Worm (Caenorhabditis elegans) whole organism, L4 larva: ENCODE measurements around the gene F02D8.9.

Experiments used
- T26A8.4 ChIP-seq: fragments of 200-800 bp; sonication (Bioruptor generic); IDR thresholded peaks from 2 replicates; pipeline ENCODE4 v1.3.6; 2022; ENCODE audit warnings: missing genetic modification characterization, missing compliant biosample characterization
- Y105C5A.15 ChIP-seq: fragments of 200-800 bp; sonication (Bioruptor generic); IDR thresholded peaks from 2 replicates; pipeline ENCODE4 v1.3.6; 2022; ENCODE audit warnings: missing genetic modification characterization, missing compliant biosample characterization
- Y75B8A.6 ChIP-seq: fragments of 200-800 bp; sonication (Bioruptor generic); IDR thresholded peaks from 2 replicates; pipeline ENCODE4 v1.3.6; 2022; ENCODE audit warnings: missing genetic modification reagents, missing genetic modification characterization, missing compliant biosample characterization
- aly-2 ChIP-seq: sonication (generic microtip); optimal IDR thresholded peaks from 2 replicates; lab custom pipeline; 2018; ENCODE audit warnings: missing biosample characterization, missing genetic modification characterization
- ama-1 ChIP-seq: fragments of 150-350 bp; optimal IDR thresholded peaks from 2 replicates; lab custom pipeline; 2014; ENCODE audit warnings: inconsistent platforms, mixed read lengths
- ceh-32 ChIP-seq: sonication (generic microtip); optimal IDR thresholded peaks from 2 replicates; lab custom pipeline; 2016; ENCODE audit warnings: mild to moderate bottlenecking, missing genetic modification characterization, missing compliant biosample characterization; ENCODE audit not compliant: poor library complexity
- ceh-44 ChIP-seq: fragments of 200-800 bp; sonication (Bioruptor generic); IDR thresholded peaks from 2 replicates; pipeline ENCODE4 v1.3.6; 2022; ENCODE audit warnings: missing genetic modification reagents, missing genetic modification characterization, missing compliant biosample characterization
- ceh-62 ChIP-seq: sonication (generic microtip); optimal IDR thresholded peaks from 2 replicates; lab custom pipeline; 2017; ENCODE audit warnings: missing biosample characterization, missing genetic modification characterization
- ceh-82 ChIP-seq: sonication (generic microtip); optimal IDR thresholded peaks from 2 replicates; lab custom pipeline; 2017; ENCODE audit warnings: missing biosample characterization, missing genetic modification characterization
- daf-12 ChIP-seq: fragments of 150-350 bp; optimal IDR thresholded peaks from 2 replicates; lab custom pipeline; 2014; ENCODE audit warnings: missing biosample characterization, missing genetic modification reagents, missing genetic modification characterization
- daf-19 ChIP-seq: fragments of 200-800 bp; sonication (Bioruptor generic); conservative IDR thresholded peaks from 2 replicates; pipeline ENCODE4 v1.3.6; 2022; ENCODE audit warnings: missing genetic modification characterization, missing compliant biosample characterization
- dmd-8 ChIP-seq: fragments of 200-800 bp; sonication (Bioruptor generic); IDR thresholded peaks from 2 replicates; pipeline ENCODE4 v1.3.6; 2022; ENCODE audit warnings: missing genetic modification characterization, missing compliant biosample characterization
- dve-1 ChIP-seq: sonication (generic microtip); optimal IDR thresholded peaks from 2 replicates; lab custom pipeline; 2017; ENCODE audit warnings: antibody characterized with exemption, mild to moderate bottlenecking, missing genetic modification characterization, missing compliant biosample characterization; ENCODE audit not compliant: insufficient read depth
- fkh-10 ChIP-seq: fragments of 150-350 bp; optimal IDR thresholded peaks from 2 replicates; lab custom pipeline; 2014; ENCODE audit warnings: missing biosample characterization, missing genetic modification reagents, missing genetic modification characterization
- hlh-11 ChIP-seq: fragments of 200-800 bp; sonication (Bioruptor generic); optimal IDR thresholded peaks from 2 replicates; lab custom pipeline; 2018; ENCODE audit warnings: mild to moderate bottlenecking, missing genetic modification characterization, missing compliant biosample characterization
- hlh-30 ChIP-seq: sonication (generic microtip); optimal IDR thresholded peaks from 2 replicates; lab custom pipeline; 2017; ENCODE audit warnings: antibody characterized with exemption, mild to moderate bottlenecking, missing genetic modification characterization, missing compliant biosample characterization; ENCODE audit not compliant: insufficient read depth
- hmg-1.1 ChIP-seq: fragments of 200-800 bp; sonication (Bioruptor generic); IDR thresholded peaks from 2 replicates; pipeline ENCODE4 v1.3.6; 2022; ENCODE audit warnings: missing genetic modification reagents, missing genetic modification characterization, missing compliant biosample characterization
- lim-7 ChIP-seq: fragments of 200-800 bp; sonication (Bioruptor generic); IDR thresholded peaks from 2 replicates; pipeline ENCODE4 v1.3.6; 2022; ENCODE audit warnings: missing genetic modification characterization, missing compliant biosample characterization
- lin-13 ChIP-seq: fragments of 150-350 bp; optimal IDR thresholded peaks from 2 replicates; lab custom pipeline; 2014; ENCODE audit warnings: missing biosample characterization, missing genetic modification reagents, missing genetic modification characterization
- lin-15B ChIP-seq: fragments of 150-350 bp; sonication (generic microtip); optimal IDR thresholded peaks from 3 replicates; lab custom pipeline; 2014; ENCODE audit warnings: missing biosample characterization, missing genetic modification characterization
- lir-3 ChIP-seq: sonication (generic microtip); optimal IDR thresholded peaks from 2 replicates; lab custom pipeline; 2016; ENCODE audit warnings: mild to moderate bottlenecking, missing genetic modification characterization, missing compliant biosample characterization
- madf-9 ChIP-seq: fragments of 200-800 bp; sonication (Bioruptor generic); conservative IDR thresholded peaks from 2 replicates; pipeline ENCODE4 v1.3.6; 2022; ENCODE audit warnings: missing genetic modification reagents, missing genetic modification characterization, missing compliant biosample characterization
- mdl-1 ChIP-seq, 2 experiments: fragments of 150-350 bp in 1 of 2; sonication (generic microtip) in 1 of 2; optimal IDR thresholded peaks; 2 replicates each; lab custom pipeline; 2014 to 2017; ENCODE audit warnings: missing biosample characterization in 2 of 2, missing genetic modification characterization in 2 of 2
- mes-2 ChIP-seq: sonication (generic microtip); optimal IDR thresholded peaks from 2 replicates; lab custom pipeline; 2016; ENCODE audit warnings: missing genotype, mild to moderate bottlenecking, missing genetic modification characterization, missing compliant biosample characterization; ENCODE audit not compliant: poor library complexity, severe bottlenecking
- nhr-10 ChIP-seq: fragments of 150-350 bp; optimal IDR thresholded peaks from 2 replicates; lab custom pipeline; 2014; ENCODE audit warnings: missing biosample characterization, missing genetic modification characterization
- nhr-102 ChIP-seq: sonication (generic microtip); optimal IDR thresholded peaks from 2 replicates; lab custom pipeline; 2016; ENCODE audit warnings: mild to moderate bottlenecking, missing genetic modification characterization, moderate library complexity, missing compliant biosample characterization
- nhr-25 ChIP-seq: sonication (generic microtip); optimal IDR thresholded peaks from 2 replicates; lab custom pipeline; 2017; ENCODE audit warnings: missing genetic modification characterization, mild to moderate bottlenecking, missing compliant biosample characterization, antibody characterized with exemption, moderate library complexity, borderline replicate concordance; ENCODE audit not compliant: insufficient read depth
- nhr-42 ChIP-seq: fragments of 200-800 bp; sonication (Bioruptor generic); IDR thresholded peaks from 2 replicates; pipeline ENCODE4 v1.3.6; 2022; ENCODE audit warnings: missing genetic modification characterization, missing compliant biosample characterization
- nhr-48 ChIP-seq: sonication (generic microtip); optimal IDR thresholded peaks from 2 replicates; lab custom pipeline; 2016; ENCODE audit warnings: mild to moderate bottlenecking, missing genetic modification characterization, missing compliant biosample characterization
- nhr-6 ChIP-seq: fragments of 150-350 bp; optimal IDR thresholded peaks from 2 replicates; lab custom pipeline; 2014; ENCODE audit warnings: missing biosample characterization, missing genetic modification characterization
- nhr-77 ChIP-seq: fragments of 150-350 bp; optimal IDR thresholded peaks from 2 replicates; lab custom pipeline; 2014; ENCODE audit warnings: missing biosample characterization, missing genetic modification characterization
- pha-4 ChIP-seq, 2 experiments: fragments of 150-350 bp in 1 of 2; fragments of 200-800 bp in 1 of 2; sonication (Bioruptor generic) in 1 of 2; IDR thresholded peaks in 1 of 2; optimal IDR thresholded peaks in 1 of 2; 2 replicates each; pipeline versions ENCODE4 v1.3.6 to Lab custom; 2014 to 2022; ENCODE audit warnings: missing genetic modification characterization in 2 of 2, missing genetic modification reagents in 2 of 2, missing biosample characterization in 1 of 2, missing compliant biosample characterization in 1 of 2
- php-3 ChIP-seq: fragments of 200-800 bp; sonication (Bioruptor generic); IDR thresholded peaks from 2 replicates; pipeline ENCODE4 v1.3.6; 2022; ENCODE audit warnings: missing genetic modification reagents, missing genetic modification characterization, missing compliant biosample characterization
- snpc-1.2 ChIP-seq: fragments of 200-800 bp; sonication (Bioruptor generic); IDR thresholded peaks from 2 replicates; pipeline ENCODE4 v1.3.6; 2022; ENCODE audit warnings: missing genetic modification reagents, missing genetic modification characterization, missing compliant biosample characterization
- snpc-4 ChIP-seq: fragments of 150-350 bp; optimal IDR thresholded peaks from 2 replicates; lab custom pipeline; 2014; ENCODE audit warnings: missing biosample characterization, missing genetic modification characterization
- tra-1 ChIP-seq: fragments of 200-800 bp; sonication (Bioruptor generic); IDR thresholded peaks from 2 replicates; pipeline ENCODE4 v1.3.6; 2022; ENCODE audit warnings: missing genetic modification reagents, missing genetic modification characterization, missing compliant biosample characterization
- zag-1 ChIP-seq: fragments of 150-350 bp; optimal IDR thresholded peaks from 2 replicates; lab custom pipeline; 2014; ENCODE audit warnings: missing biosample characterization, missing genetic modification characterization
- zfp-2 ChIP-seq: sonication (generic microtip); optimal IDR thresholded peaks from 2 replicates; lab custom pipeline; 2016; ENCODE audit warnings: mild to moderate bottlenecking, missing genetic modification characterization, missing compliant biosample characterization
- zip-11 ChIP-seq: fragments of 200-800 bp; sonication (Bioruptor generic); IDR thresholded peaks from 2 replicates; pipeline ENCODE4 v1.3.6; 2022; ENCODE audit warnings: missing genetic modification characterization, missing compliant biosample characterization
- zip-2 ChIP-seq: fragments of 150-350 bp; optimal IDR thresholded peaks from 2 replicates; lab custom pipeline; 2014; ENCODE audit warnings: missing biosample characterization, missing genetic modification characterization
- ztf-7 ChIP-seq: fragments of 150-350 bp; optimal IDR thresholded peaks from 2 replicates; lab custom pipeline; 2014; ENCODE audit warnings: missing biosample characterization, missing genetic modification characterization

F02D8.9 gene

ce11 chrV:14979937-14980336 lies 24.4 kb upstream of the F02D8.9 start, which contains the start of gene xbx-1:
xbx-1 (plus strand) TSS chrV:14980237.
- TF ChIP-seq nhr-25 (tag; lab: Kevin White, UChicago) (no peak), ceh-32 (no peak), ceh-82 (tag; lab: Kevin White, UChicago) (no peak)

ce11 chrV:14978205-14978751 lies 22.7 kb upstream of the F02D8.9 start, which contains the start of the genes grd-12 and F02D8.1:
grd-12 (plus strand) TSS chrV:14978505.
F02D8.1 (minus strand) TSS chrV:14978701.
- TF ChIP-seq Y105C5A.15 (GFP tag; lab: Robert Waterston, UW) = no peak
- no peak for TF ChIP-seq zip-11 (GFP tag; lab: Robert Waterston, UW)
- no peak for TF ChIP-seq ztf-7 (tag; lab: Kevin White, UChicago)
- no peak for TF ChIP-seq snpc-1.2 (GFP tag; lab: Robert Waterston, UW)
- no peak for TF ChIP-seq dmd-8
- TF ChIP-seq zag-1 (tag; lab: Kevin White, UChicago) = no peak
- no peak for TF ChIP-seq lin-15B (tag; lab: Kevin White, UChicago)
- no peak for TF ChIP-seq mes-2
- TF ChIP-seq madf-9 = no peak
- TF ChIP-seq snpc-4 (tag; lab: Kevin White, UChicago) = no peak
- TF ChIP-seq T26A8.4 (GFP tag; lab: Robert Waterston, UW) = no peak
- TF ChIP-seq php-3 (GFP tag; lab: Robert Waterston, UW) = no peak
- TF ChIP-seq zfp-2 (tag; lab: Kevin White, UChicago) = no peak
- no peak for TF ChIP-seq daf-19 (GFP tag; lab: Robert Waterston, UW)
- no peak for TF ChIP-seq lin-13 (GFP tag; lab: Kevin White, UChicago)
- TF ChIP-seq nhr-77 (tag; lab: Kevin White, UChicago) = no peak
- no peak for TF ChIP-seq lim-7 (GFP tag; lab: Robert Waterston, UW)
- TF ChIP-seq nhr-42 (GFP tag; lab: Robert Waterston, UW) = no peak

DNA sequence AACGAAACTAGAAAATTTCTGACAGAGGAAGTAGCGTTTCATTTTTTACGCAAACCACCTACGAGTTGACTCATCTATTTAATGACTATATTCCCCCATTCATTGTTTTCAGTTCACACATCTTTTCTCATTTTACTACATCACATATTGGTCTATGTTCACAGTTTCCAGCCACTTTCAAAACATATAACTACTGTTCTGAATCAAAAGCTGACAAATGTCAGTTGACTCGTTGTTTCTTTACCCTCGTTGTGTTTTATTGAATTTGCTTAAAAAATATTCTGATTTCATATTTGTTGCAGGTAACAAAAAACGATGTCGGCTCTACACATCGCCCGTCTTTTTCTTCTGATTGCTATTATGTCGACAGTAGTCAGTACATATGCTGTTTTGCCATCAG lies 15.6 kb upstream of the F02D8.9 start, which contains the start of gene nlp-59:
Gene nlp-59, plus strand, starts transcription at position 301 of the 400 bp plus-strand sequence.
- no peak for TF ChIP-seq hlh-11 (tag; lab: Kevin White, UChicago)
- no peak for TF ChIP-seq daf-12
- TF ChIP-seq hmg-1.1 (GFP tag; lab: Robert Waterston, UW) = no peak
- TF ChIP-seq Y75B8A.6 (GFP tag; lab: Robert Waterston, UW) = no peak
- TF ChIP-seq, all 104 proteins: peak for 0

DNA sequence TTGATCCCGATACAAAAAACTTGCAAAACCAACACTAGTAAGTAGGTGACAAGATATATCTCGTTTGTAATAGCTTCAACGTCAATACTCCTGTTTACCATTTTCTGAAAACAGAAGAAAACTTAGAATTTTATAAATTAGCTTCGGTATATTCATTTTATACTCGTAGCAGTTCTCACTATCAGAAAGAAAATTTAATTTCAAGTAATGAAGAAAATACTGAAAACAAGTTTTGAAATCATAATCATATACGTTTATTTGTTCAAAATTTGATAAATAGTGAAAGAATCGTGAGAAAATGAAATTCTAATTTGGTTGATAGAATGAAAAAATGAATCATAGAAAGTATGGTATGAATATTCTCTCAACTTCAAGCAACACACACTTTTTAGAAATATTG lies 943 bp downstream of the F02D8.9 start, which contains the start of gene C30G7.5:
Gene C30G7.5, minus strand, starts transcription at position 101 of the 400 bp plus-strand sequence.
- TF ChIP-seq nhr-6 (tag; lab: Kevin White, UChicago) (no peak), nhr-48 (tag; lab: Kevin White, UChicago) (no peak), ama-1 (no peak), fkh-10 (GFP tag; lab: Kevin White, UChicago) (no peak), pha-4 (GFP tag; IDR thresholded peaks at IDR 0.05; lab: Robert Waterston, UW) (no peak), pha-4 (tag; optimal IDR thresholded peaks at IDR 0.05; lab: Kevin White, UChicago) (no peak), ceh-44 (GFP tag; lab: Robert Waterston, UW) (no peak), aly-2 (tag; lab: Kevin White, UChicago) (no peak), lir-3 (tag; lab: Kevin White, UChicago) (no peak), mdl-1 (tag; optimal IDR thresholded peaks at IDR 0.05; lab: Kevin White, UChicago) (no peak), madf-9 (no peak), nhr-10 (tag; lab: Kevin White, UChicago) (no peak), mes-2 (no peak), zip-2 (tag; lab: Kevin White, UChicago) (no peak), dve-1 (tag; lab: Kevin White, UChicago) (no peak), hlh-11 (tag; lab: Kevin White, UChicago) (no peak), hlh-30 (tag; lab: Kevin White, UChicago) (no peak), nhr-102 (tag; lab: Kevin White, UChicago) (no peak), ceh-62 (tag; lab: Kevin White, UChicago) (no peak), tra-1 (GFP tag; lab: Robert Waterston, UW) (no peak)
